Worm (Caenorhabditis elegans): ENCODE results near the gene F59A1.15.

Gene F59A1.15

DNA sequence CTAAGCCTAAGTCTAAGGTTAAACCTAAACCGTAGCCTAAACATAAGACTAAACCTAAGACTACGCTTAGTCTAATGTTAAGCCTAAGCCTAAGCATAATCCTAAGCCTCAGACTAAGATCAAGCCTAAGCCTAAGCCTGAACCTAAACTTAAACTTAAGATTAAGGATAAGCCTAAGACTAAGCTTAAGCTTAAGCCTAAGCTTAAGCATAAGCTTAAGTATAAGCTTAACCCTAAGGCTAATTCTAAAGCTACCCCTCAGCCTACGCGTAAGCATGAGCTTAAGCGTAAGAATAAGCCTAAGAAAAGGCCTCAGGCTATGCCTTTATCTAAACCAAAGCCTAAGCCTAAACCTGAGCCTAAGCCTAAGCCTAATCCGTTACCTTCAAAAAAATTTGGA, 44.7 kb upstream of the F59A1.15 start:
- TF ChIP-seq zfh-2 (GFP tag; conservative IDR thresholded peaks at IDR 0.05) (no peak), unc-62 (GFP tag; optimal IDR thresholded peaks at IDR 0.05) (no peak), T07F8.4 (tag; optimal IDR thresholded peaks at IDR 0.05) (no peak), aptf-2 (GFP tag; conservative IDR thresholded peaks at IDR 0.05) (no peak), egl-44 (GFP tag; IDR thresholded peaks at IDR 0.05) (no peak), F52B5.7 (tag; optimal IDR thresholded peaks at IDR 0.05) (no peak), lir-1 (GFP tag; conservative IDR thresholded peaks at IDR 0.05) (no peak), ztf-18 (tag; optimal IDR thresholded peaks at IDR 0.05) (no peak), ccch-3 (GFP tag; optimal IDR thresholded peaks at IDR 0.05) (no peak), him-1 (tag; optimal IDR thresholded peaks at IDR 0.05) (no peak), lin-35 (GFP tag; optimal IDR thresholded peaks at IDR 0.05) (no peak), ztf-22 (GFP tag; optimal IDR thresholded peaks at IDR 0.05) (no peak), lag-1 (GFP tag; IDR thresholded peaks at IDR 0.05) (no peak), Y53G8AR.9 (GFP tag; conservative IDR thresholded peaks at IDR 0.05) (no peak), atf-7 (tag; optimal IDR thresholded peaks at IDR 0.05) (no peak), hlh-26 (GFP tag; conservative IDR thresholded peaks at IDR 0.05) (no peak), sdz-38 (tag; optimal IDR thresholded peaks at IDR 0.05) (no peak)

DNA sequence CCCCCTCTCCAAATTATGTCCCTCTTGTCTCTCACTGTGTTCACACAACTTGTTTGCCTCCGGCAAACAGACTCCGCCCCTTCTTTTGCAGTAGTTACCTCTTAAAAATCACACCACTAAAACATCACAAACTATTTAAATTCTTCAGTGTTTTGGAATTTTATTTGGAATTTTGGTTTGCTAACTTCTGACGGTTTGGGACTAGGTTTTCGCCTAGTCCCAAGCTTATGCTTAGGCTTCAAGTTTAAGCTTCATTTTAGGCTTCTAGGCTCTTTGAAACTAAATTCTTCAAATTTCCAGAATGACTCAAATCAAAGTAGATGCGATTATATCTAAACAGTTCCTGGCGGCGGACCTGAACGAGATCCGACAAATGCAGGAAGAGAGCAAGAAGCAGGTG, 41.0 kb upstream of the F59A1.15 start, which contains the start of gene fat-5:
Gene fat-5, plus strand, starts transcription at position 301 of the 400 bp plus-strand sequence.
- no peak for TF ChIP-seq madf-10 (tag; optimal IDR thresholded peaks at IDR 0.05)
- no peak for TF ChIP-seq Y56A3A.18 (GFP tag; IDR thresholded peaks at IDR 0.05)
- no peak for TF ChIP-seq B0261.1 (tag; optimal IDR thresholded peaks at IDR 0.05)
- no peak for TF ChIP-seq ztf-25 (GFP tag; IDR thresholded peaks at IDR 0.05)
- TF ChIP-seq mcd-1 (GFP tag; IDR thresholded peaks at IDR 0.05): no peak
- no peak for TF ChIP-seq nhr-120 (GFP tag; IDR thresholded peaks at IDR 0.05)
- no peak for TF ChIP-seq lin-26 (GFP tag; IDR thresholded peaks at IDR 0.05)
- no peak for TF ChIP-seq unc-130 (GFP tag; optimal IDR thresholded peaks at IDR 0.05)
- no peak for TF ChIP-seq F57A8.1 (GFP tag; optimal IDR thresholded peaks at IDR 0.05)
- no peak for TF ChIP-seq ceh-79 (tag; optimal IDR thresholded peaks at IDR 0.05)
- TF ChIP-seq dpff-1 (tag; optimal IDR thresholded peaks at IDR 0.05): no peak

DNA sequence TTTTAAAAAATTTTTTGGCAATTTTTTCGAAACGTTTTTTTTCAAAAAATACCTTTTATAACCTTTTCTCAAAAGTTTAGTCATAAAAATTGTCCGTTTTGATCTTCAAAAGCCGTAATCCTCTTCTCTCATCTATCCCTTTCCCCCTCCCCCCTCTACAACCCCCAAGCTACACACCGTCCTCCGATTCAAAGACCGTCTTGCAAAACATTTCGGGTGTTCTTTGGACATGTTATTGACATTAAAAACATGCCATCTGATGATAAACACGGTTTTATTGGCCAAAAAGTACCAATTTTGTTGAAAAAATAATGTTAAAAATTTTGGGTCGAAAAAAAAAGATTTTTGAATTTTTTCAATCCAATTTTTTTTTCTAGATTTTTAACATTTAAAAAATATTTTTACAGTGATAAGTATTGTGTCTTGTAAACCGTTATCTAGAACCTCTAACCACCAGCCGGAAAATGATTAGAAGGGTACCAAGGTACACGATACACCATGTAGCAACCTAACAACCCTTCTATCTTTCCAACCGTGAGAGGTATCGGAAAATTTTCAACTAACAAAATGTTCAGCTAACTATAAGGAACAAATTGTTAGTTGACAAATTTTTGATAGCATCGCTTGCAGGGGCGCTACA, 39.6 kb upstream of the F59A1.15 start:
- TF ChIP-seq efl-1 (GFP tag; optimal IDR thresholded peaks at IDR 0.05): no peak
- no peak for TF ChIP-seq madf-6 (GFP tag; IDR thresholded peaks at IDR 0.05)
- TF ChIP-seq snpc-1.3 (tag; optimal IDR thresholded peaks at IDR 0.05; ENCODE audit: insufficient read depth): no peak
- no peak for TF ChIP-seq K11D2.4 (GFP tag; IDR thresholded peaks at IDR 0.05)
- TF ChIP-seq nhr-80 (tag; optimal IDR thresholded peaks at IDR 0.05): peak; percentile 44

DNA sequence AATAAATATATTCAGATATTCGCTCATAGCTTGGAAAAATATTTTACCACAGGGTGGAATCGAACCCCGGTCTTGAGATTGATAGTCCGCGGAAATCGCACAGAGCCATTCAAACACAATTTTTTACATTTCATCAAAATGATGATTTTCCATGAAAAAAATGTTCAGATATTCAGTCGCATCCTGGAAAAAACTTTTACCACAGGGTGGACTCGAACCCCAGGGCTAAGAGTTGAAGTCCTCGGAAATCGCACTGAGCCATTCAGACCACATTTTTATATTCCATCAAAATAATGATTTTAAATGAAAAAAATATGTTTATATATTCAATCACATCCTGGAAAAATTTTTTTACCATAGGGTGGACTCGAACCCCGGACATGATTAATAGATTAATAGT, 38.9 kb upstream of the F59A1.15 start:
- TF ChIP-seq F37B4.10 (GFP tag; IDR thresholded peaks at IDR 0.05) (no peak), madf-3 (GFP tag; IDR thresholded peaks at IDR 0.05) (no peak), tbp1 (GFP tag; optimal IDR thresholded peaks at IDR 0.05) (peak; percentile 72), B0261.1 (tag; optimal IDR thresholded peaks at IDR 0.05) (peak; percentile 46), attf-6 (GFP tag; IDR thresholded peaks at IDR 0.05) (0 out of 2 replicates have a peak, but pooled peaks have one; percentile 38), lin-26 (GFP tag; IDR thresholded peaks at IDR 0.05) (peak; percentile 57; the same call in 1 of the 2 replicates), rpc-1 (optimal IDR thresholded peaks at IDR 0.05) (peak; percentile 13), rpc-1 (tag; optimal IDR thresholded peaks at IDR 0.05) (peak; percentile 67)
